Fruit fly (Drosophila melanogaster): Measurements from ENCODE around the gene Ice2.

- TF ChIP-seq acj6 (GFP tag; optimal IDR thresholded peaks at IDR 0.05) (no peak), CG6854 (GFP tag; optimal IDR thresholded peaks at IDR 0.05) (peak; percentile 36), dac (GFP tag; optimal IDR thresholded peaks at IDR 0.05) (no peak), fd85E (GFP tag; optimal IDR thresholded peaks at IDR 0.05) (no peak), fd59A (GFP tag; optimal IDR thresholded peaks at IDR 0.05) (no peak), net (GFP tag; optimal IDR thresholded peaks at IDR 0.05) (no peak)
Measured at dm6 chr3R:21126673-21127284, 3.2 kb upstream of the Ice2 start.
